Worm (Caenorhabditis elegans) whole organism, L4 larva: ENCODE data around the gene srt-65.

Source experiments
- ceh-62 ChIP-seq: sonication (generic microtip); optimal IDR thresholded peaks from 2 replicates; lab custom pipeline; 2017; ENCODE audit warnings: missing biosample characterization, missing genetic modification characterization
- ces-1 ChIP-seq: fragments of 150-350 bp; sonication (generic microtip); optimal IDR thresholded peaks from 4 replicates; lab custom pipeline; 2014; ENCODE audit warnings: missing biosample characterization, missing genetic modification reagents, missing genetic modification characterization
- dve-1 ChIP-seq: sonication (generic microtip); optimal IDR thresholded peaks from 2 replicates; lab custom pipeline; 2017; ENCODE audit warnings: antibody characterized with exemption, mild to moderate bottlenecking, missing genetic modification characterization, missing compliant biosample characterization; ENCODE audit not compliant: insufficient read depth
- fkh-10 ChIP-seq: fragments of 150-350 bp; optimal IDR thresholded peaks from 2 replicates; lab custom pipeline; 2014; ENCODE audit warnings: missing biosample characterization, missing genetic modification reagents, missing genetic modification characterization
- lin-13 ChIP-seq: fragments of 150-350 bp; optimal IDR thresholded peaks from 2 replicates; lab custom pipeline; 2014; ENCODE audit warnings: missing biosample characterization, missing genetic modification reagents, missing genetic modification characterization
- lsy-2 ChIP-seq, 2 experiments: fragments of 150-350 bp in 1 of 2; sonication (generic microtip) in 1 of 2; optimal IDR thresholded peaks; 2 replicates each; lab custom pipeline; 2014 to 2017; ENCODE audit warnings: missing biosample characterization in 2 of 2, missing genetic modification characterization in 2 of 2
- madf-9 ChIP-seq: fragments of 200-800 bp; sonication (Bioruptor generic); conservative IDR thresholded peaks from 2 replicates; pipeline ENCODE4 v1.3.6; 2022; ENCODE audit warnings: missing genetic modification reagents, missing genetic modification characterization, missing compliant biosample characterization
- nhr-28 ChIP-seq: fragments of 150-350 bp; optimal IDR thresholded peaks from 2 replicates; lab custom pipeline; 2014; ENCODE audit warnings: missing biosample characterization, missing genetic modification characterization
- nhr-6 ChIP-seq: fragments of 150-350 bp; optimal IDR thresholded peaks from 2 replicates; lab custom pipeline; 2014; ENCODE audit warnings: missing biosample characterization, missing genetic modification characterization
- nhr-76 ChIP-seq: fragments of 150-350 bp; optimal IDR thresholded peaks from 2 replicates; lab custom pipeline; 2014; ENCODE audit warnings: missing biosample characterization, missing genetic modification characterization
- pha-4 ChIP-seq, 2 experiments: fragments of 150-350 bp in 1 of 2; fragments of 200-800 bp in 1 of 2; sonication (Bioruptor generic) in 1 of 2; IDR thresholded peaks in 1 of 2; optimal IDR thresholded peaks in 1 of 2; 2 replicates each; pipeline versions ENCODE4 v1.3.6 to Lab custom; 2014 to 2022; ENCODE audit warnings: missing genetic modification characterization in 2 of 2, missing genetic modification reagents in 2 of 2, missing biosample characterization in 1 of 2, missing compliant biosample characterization in 1 of 2
- pqm-1 ChIP-seq: sonication (generic microtip); optimal IDR thresholded peaks from 2 replicates; lab custom pipeline; 2017; ENCODE audit warnings: missing biosample characterization, missing genetic modification characterization
- snpc-4 ChIP-seq: fragments of 150-350 bp; optimal IDR thresholded peaks from 2 replicates; lab custom pipeline; 2014; ENCODE audit warnings: missing biosample characterization, missing genetic modification characterization
- unc-39 ChIP-seq: sonication (generic microtip); optimal IDR thresholded peaks from 2 replicates; lab custom pipeline; 2017; ENCODE audit warnings: missing biosample characterization, missing genetic modification characterization

DNA sequence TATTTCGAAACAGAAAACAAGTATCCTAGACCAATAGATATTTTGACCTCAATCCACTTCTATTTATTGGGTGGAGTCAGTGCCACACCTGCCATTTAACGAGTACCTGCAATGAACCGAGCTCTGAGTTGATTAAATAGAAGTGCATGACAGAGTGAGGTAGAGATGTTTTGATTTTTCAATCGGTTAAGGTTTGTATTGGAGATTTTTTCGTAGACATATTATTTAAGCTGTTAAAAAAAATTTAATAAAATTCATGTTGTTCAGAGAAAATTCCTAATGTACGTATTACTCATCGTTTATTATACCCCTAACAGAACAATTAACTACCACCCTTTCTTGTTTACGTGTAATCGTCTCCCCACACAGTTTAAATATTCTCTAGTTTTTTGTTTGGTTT lies 17.2 kb downstream of the srt-65 start, which contains the start of gene srx-38:
- TF ChIP-seq madf-9, result no peak
- TF ChIP-seq snpc-4 (tag; lab: Kevin White, UChicago), result no peak
- no peak for TF ChIP-seq ceh-62 (tag; lab: Kevin White, UChicago)
- TF ChIP-seq fkh-10, result no peak
- TF ChIP-seq nhr-76 (tag; lab: Kevin White, UChicago), result no peak
- TF ChIP-seq lsy-2 (tag; optimal IDR thresholded peaks at IDR 0.05; lab: Kevin White, UChicago), result no peak
- no peak for TF ChIP-seq pqm-1 (tag; lab: Kevin White, UChicago)
- TF ChIP-seq lin-13, result no peak
- TF ChIP-seq dve-1, result no peak
- TF ChIP-seq nhr-6 (tag; lab: Kevin White, UChicago), result no peak
- no peak for TF ChIP-seq ces-1 (GFP tag; lab: Kevin White, UChicago)
- TF ChIP-seq unc-39 (tag; lab: Kevin White, UChicago), result no peak
- no peak for TF ChIP-seq nhr-28
- TF ChIP-seq pha-4 (GFP tag; IDR thresholded peaks at IDR 0.05; lab: Robert Waterston, UW), result no peak
- TF ChIP-seq pha-4 (tag; optimal IDR thresholded peaks at IDR 0.05; lab: Kevin White, UChicago), result no peak
